Worm (Caenorhabditis elegans) whole organism, early embryonic: ENCODE results near the gene C01B10.9.

Experiments used
- B0310.2 ChIP-seq: sonication (generic microtip); optimal IDR thresholded peaks from 2 replicates; lab custom pipeline; 2016; ENCODE audit warnings: mild to moderate bottlenecking, missing genetic modification characterization, missing compliant biosample characterization
- F13C5.2 ChIP-seq: sonication (generic microtip); optimal IDR thresholded peaks from 2 replicates; lab custom pipeline; 2017; ENCODE audit warnings: mild to moderate bottlenecking, missing genetic modification characterization, inconsistent platforms, missing compliant biosample characterization
- aly-1 ChIP-seq: sonication (generic microtip); optimal IDR thresholded peaks from 2 replicates; lab custom pipeline; 2016; ENCODE audit warnings: missing genetic modification characterization, missing compliant biosample characterization
- ama-1 ChIP-seq: fragments of 150-350 bp; optimal IDR thresholded peaks from 2 replicates; lab custom pipeline; 2014
- ceh-13 ChIP-seq: fragments of 200-800 bp; sonication (Bioruptor generic); optimal IDR thresholded peaks from 2 replicates; lab custom pipeline; 2018; ENCODE audit warnings: mild to moderate bottlenecking, missing genetic modification characterization, missing compliant biosample characterization
- flt-1 ChIP-seq: fragments of 200-800 bp; sonication (Bioruptor generic); IDR thresholded peaks from 2 replicates; pipeline ENCODE4 v1.3.6; 2022; ENCODE audit warnings: missing genetic modification characterization, missing compliant biosample characterization
- hmbx-1 ChIP-seq: sonication (generic microtip); optimal IDR thresholded peaks from 2 replicates; lab custom pipeline; 2016; ENCODE audit warnings: mild to moderate bottlenecking, missing genetic modification characterization, missing compliant biosample characterization
- pes-1 ChIP-seq: fragments of 200-800 bp; sonication (Bioruptor generic); IDR thresholded peaks from 2 replicates; pipeline ENCODE4 v1.3.6; 2022; ENCODE audit warnings: missing genetic modification reagents, missing genetic modification characterization, missing compliant biosample characterization
- scrt-1 ChIP-seq: fragments of 200-800 bp; sonication (Bioruptor generic); IDR thresholded peaks from 2 replicates; pipeline ENCODE4 v1.3.6; 2022; ENCODE audit warnings: missing genetic modification characterization, missing compliant biosample characterization
- sea-1 ChIP-seq: fragments of 200-800 bp; sonication (Bioruptor generic); conservative IDR thresholded peaks from 2 replicates; pipeline ENCODE4 v1.3.6; 2022; ENCODE audit warnings: missing genetic modification characterization, missing compliant biosample characterization
- tbx-11 ChIP-seq: fragments of 200-800 bp; sonication (Bioruptor generic); IDR thresholded peaks from 2 replicates; pipeline ENCODE4 v1.3.6; 2022; ENCODE audit warnings: missing genetic modification characterization, missing compliant biosample characterization
- tbx-37 ChIP-seq: fragments of 200-800 bp; sonication (Bioruptor generic); conservative IDR thresholded peaks from 2 replicates; pipeline ENCODE4 v1.3.6; 2022; ENCODE audit warnings: missing genetic modification reagents, missing genetic modification characterization, missing compliant biosample characterization
- tra-4 ChIP-seq: sonication (generic microtip); optimal IDR thresholded peaks from 2 replicates; lab custom pipeline; 2017; ENCODE audit warnings: missing genetic modification characterization, missing compliant biosample characterization

ce11 chrIV:6648625-6649024, 16.6 kb downstream of the C01B10.9 start:
- TF ChIP-seq hmbx-1 (tag; lab: Kevin White, UChicago) (no peak), ama-1 (no peak), ceh-13 (GFP tag; lab: Kevin White, UChicago) (no peak), scrt-1 (no peak), tbx-11 (GFP tag; lab: Robert Waterston, UW) (no peak), tbx-37 (GFP tag; lab: Robert Waterston, UW) (no peak), tra-4 (tag; lab: Kevin White, UChicago) (no peak), B0310.2 (tag; lab: Kevin White, UChicago) (peak; percentile 9), pes-1 (GFP tag; lab: Robert Waterston, UW) (no peak), sea-1 (GFP tag; lab: Robert Waterston, UW) (no peak), F13C5.2 (tag; lab: Kevin White, UChicago) (no peak), aly-1 (tag; lab: Kevin White, UChicago) (no peak), flt-1 (GFP tag; lab: Robert Waterston, UW) (no peak; the same call in 1 of the 2 replicates)
